Worm (Caenorhabditis elegans): Measurements from ENCODE around the gene R03D7.8.
"Not testable (repeated sequence)": the region's sequence is repeated elsewhere in the genome, so short reads cannot be mapped to it uniquely, and the experiment has no call there.

Gene R03D7.8

DNA sequence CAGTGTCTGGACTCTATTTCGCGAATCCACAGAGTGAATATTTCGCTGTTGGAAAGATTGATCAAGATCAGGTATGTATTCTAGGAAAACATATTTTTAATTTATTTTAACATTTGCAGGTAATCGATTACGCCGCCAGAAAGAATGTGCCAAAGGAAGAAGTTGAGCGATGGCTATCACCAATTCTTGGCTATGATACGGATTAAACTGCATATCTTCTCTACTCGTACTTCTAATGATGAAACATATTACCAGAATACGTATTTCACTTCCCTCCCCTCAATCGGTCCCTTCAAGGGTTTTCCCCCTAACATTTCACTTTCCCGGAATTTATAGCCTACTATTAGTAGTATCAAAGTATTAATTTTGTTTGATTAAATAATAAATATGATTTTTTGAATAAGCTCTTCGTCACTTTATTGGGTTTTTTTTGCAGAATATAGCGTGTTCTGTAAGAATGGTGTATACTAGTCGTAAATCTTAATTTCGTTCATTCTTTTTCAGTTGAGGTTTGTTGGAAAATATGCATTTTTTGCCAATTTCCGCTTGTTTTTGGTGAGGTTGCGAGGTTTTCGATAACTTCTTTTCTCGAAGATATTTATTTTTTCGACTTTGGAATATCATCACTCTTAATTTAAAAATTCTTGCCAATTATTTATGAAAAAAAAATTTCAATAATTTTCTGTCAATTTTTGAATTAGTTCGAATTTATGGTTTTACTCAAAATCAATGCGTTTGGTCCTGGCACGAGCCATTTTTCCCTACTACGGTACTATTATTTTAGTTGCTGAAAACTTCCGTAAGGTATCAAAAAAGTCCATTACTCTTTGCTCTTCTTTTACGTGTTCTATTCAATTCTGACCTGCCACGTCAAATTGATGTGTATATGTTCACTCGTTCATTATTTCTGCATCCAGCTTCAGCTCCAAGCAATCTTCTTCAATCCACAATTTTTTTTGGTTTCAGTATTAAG lies 25.7 kb downstream of the R03D7.8 start:
- TF ChIP-seq ref-1 (GFP tag; conservative IDR thresholded peaks at IDR 0.05) (no peak), tab-1 (GFP tag; IDR thresholded peaks at IDR 0.05) (no peak), med-1 (GFP tag; optimal IDR thresholded peaks at IDR 0.05; ENCODE audit: insufficient read depth) (no peak), ztf-29 (GFP tag; IDR thresholded peaks at IDR 0.05) (no peak), T22C8.4 (GFP tag; IDR thresholded peaks at IDR 0.05) (no peak), ztf-23 (GFP tag; IDR thresholded peaks at IDR 0.05) (no peak), flt-1 (GFP tag; IDR thresholded peaks at IDR 0.05) (no peak), cog-1 (tag; optimal IDR thresholded peaks at IDR 0.05) (no peak), klf-2 (GFP tag; conservative IDR thresholded peaks at IDR 0.05) (no peak)

DNA sequence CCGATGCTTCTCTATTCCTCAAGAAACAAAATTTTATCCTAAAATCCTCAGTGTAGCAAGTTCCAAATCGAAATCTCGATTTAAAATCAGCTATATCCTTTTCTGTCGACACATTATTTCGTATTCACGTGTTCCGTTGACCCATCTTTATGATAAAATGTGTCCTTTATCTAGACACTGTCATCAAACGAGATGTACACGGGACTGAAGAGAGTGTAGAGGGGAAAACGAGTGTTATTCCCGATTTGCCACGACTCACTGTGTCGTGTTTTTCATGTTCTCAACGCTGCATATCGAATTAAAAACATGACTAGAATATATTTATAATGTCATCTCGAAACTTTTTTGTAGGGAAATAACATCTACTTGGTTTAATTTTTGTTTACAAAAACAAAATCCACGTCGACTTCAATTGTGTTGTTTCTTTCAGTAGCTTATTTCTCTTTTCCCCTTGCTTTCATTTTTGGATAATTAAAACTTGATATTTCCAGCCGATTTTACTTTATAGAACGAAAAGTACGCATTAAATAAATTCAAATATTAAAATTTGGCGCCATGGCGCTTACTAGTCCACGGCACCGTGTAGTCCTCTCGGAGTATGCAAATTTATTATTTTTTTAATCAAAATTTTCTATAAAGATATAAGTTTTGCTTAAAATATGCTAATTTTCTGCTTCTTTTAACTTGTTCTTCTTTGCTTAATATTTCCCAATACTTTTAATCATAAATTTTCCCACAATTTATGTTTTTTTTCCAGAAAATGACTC lies 30.7 kb downstream of the R03D7.8 start, which contains the start of gene metr-1:
Gene metr-1, plus strand, starts transcription at position 758 of the 767 bp plus-strand sequence.
- no peak for TF ChIP-seq ztf-23 (GFP tag; IDR thresholded peaks at IDR 0.05)
- no peak for TF ChIP-seq ref-1 (GFP tag; conservative IDR thresholded peaks at IDR 0.05)
- no peak for TF ChIP-seq klf-2 (GFP tag; conservative IDR thresholded peaks at IDR 0.05)
- no peak for TF ChIP-seq med-1 (GFP tag; optimal IDR thresholded peaks at IDR 0.05; ENCODE audit: insufficient read depth)
- no peak for TF ChIP-seq cog-1 (tag; optimal IDR thresholded peaks at IDR 0.05)
- TF ChIP-seq ztf-29 (GFP tag; IDR thresholded peaks at IDR 0.05): no peak
- no peak for TF ChIP-seq tab-1 (GFP tag; IDR thresholded peaks at IDR 0.05)
- TF ChIP-seq flt-1 (GFP tag; IDR thresholded peaks at IDR 0.05): no peak
- no peak for TF ChIP-seq T22C8.4 (GFP tag; IDR thresholded peaks at IDR 0.05)

DNA sequence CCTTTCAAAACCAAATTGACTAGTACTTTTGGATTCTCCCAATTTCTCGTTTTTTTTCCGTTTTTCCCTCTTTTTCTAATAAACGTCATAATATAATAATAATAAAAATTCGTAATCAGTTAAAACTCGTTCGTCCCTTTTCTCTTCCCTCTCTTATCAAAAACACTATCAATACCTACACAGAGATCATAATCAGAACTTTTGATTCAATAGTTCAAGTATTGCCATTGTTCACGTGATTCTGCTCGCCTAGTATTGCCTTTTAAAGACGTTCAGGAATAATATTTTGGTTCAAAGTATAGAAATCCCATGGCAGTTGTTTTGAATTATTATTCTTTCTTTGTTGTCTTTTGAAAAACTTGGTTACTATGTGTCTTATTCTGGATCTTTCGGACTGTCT lies 32.0 kb downstream of the R03D7.8 start:
- TF ChIP-seq ztf-23 (GFP tag; IDR thresholded peaks at IDR 0.05) (no peak), cog-1 (tag; optimal IDR thresholded peaks at IDR 0.05) (no peak), ztf-29 (GFP tag; IDR thresholded peaks at IDR 0.05) (no peak), klf-2 (GFP tag; conservative IDR thresholded peaks at IDR 0.05) (no peak), T22C8.4 (GFP tag; IDR thresholded peaks at IDR 0.05) (no peak), tab-1 (GFP tag; IDR thresholded peaks at IDR 0.05) (no peak), ref-1 (GFP tag; conservative IDR thresholded peaks at IDR 0.05) (no peak), med-1 (GFP tag; optimal IDR thresholded peaks at IDR 0.05; ENCODE audit: insufficient read depth) (no peak), flt-1 (GFP tag; IDR thresholded peaks at IDR 0.05) (no peak)

DNA sequence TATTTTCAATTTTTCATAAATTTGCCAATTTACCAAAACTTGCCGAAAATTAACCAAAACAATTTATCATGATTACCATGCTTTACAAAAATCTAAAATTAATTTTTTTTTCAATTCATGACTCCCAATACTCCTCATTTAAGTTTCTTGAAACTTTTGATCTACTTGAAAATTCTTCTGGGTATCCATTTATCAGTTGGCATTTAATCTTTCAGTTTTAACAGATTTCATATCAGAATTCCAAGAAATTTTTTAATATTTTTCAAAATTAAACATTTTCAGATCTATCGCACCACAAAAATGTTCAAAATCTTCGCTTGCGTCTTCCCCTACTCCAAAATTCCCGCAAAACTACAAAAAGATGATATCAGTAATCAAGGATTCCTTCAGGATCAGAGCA lies 32.7 kb downstream of the R03D7.8 start, which contains the start of gene Y19D2B.2:
Gene Y19D2B.2, plus strand, starts transcription at position 301 of the 400 bp plus-strand sequence.
- TF ChIP-seq ztf-29 (GFP tag; IDR thresholded peaks at IDR 0.05) (no peak), klf-2 (GFP tag; conservative IDR thresholded peaks at IDR 0.05) (no peak), flt-1 (GFP tag; IDR thresholded peaks at IDR 0.05) (no peak), tab-1 (GFP tag; IDR thresholded peaks at IDR 0.05) (no peak)

DNA sequence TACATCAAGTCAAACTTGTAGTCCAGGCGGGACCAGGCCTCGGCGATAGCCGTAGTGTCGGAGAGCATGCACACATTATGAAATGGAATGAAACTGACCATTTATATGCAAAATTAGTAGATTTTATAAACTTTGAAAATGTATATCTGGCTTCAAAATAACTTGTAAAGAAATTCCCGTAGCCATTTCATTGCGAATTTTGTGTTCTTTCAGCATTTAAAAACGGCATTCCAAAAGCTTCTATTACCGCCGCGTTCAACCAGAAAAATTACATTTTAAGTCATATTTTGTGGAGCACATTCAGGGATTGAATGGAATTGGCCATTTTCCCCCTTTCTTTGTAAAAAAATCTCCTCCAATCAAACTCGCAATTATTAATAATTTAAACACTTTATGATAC lies 33.8 kb downstream of the R03D7.8 start, which contains the start of gene Y19D2B.1:
Gene Y19D2B.1, minus strand, starts transcription at position 101 of the 400 bp plus-strand sequence.
- TF ChIP-seq klf-2 (GFP tag; conservative IDR thresholded peaks at IDR 0.05); flt-1 (GFP tag; IDR thresholded peaks at IDR 0.05); tab-1 (GFP tag; IDR thresholded peaks at IDR 0.05): not testable (repeated sequence)

DNA sequence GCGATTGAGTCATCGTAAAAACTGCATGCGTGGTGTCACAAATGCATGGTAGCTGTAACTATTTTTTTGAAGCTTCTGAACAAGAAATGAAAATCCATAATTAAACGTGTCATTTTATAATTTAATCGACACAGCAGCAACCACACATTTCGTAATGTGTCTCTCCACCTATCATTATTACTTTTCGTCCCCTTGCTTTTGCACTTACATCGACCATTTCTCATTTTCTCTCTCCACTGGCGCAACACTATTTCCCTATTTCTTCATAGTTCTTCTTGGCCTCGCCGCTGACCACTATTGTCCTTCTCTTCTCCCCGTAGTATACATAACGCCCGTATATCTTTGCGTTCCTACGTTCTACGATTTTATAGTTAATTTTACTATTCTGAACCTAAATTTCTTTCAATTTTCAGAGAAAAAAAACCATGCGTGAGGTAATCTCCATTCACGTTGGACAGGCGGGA lies 38.4 kb downstream of the R03D7.8 start, which contains the start of gene tba-4:
Gene tba-4, plus strand, starts transcription at position 414 of the 464 bp plus-strand sequence.
- TF ChIP-seq med-1 (GFP tag; optimal IDR thresholded peaks at IDR 0.05; ENCODE audit: insufficient read depth) (no peak), klf-2 (GFP tag; conservative IDR thresholded peaks at IDR 0.05) (no peak), cog-1 (tag; optimal IDR thresholded peaks at IDR 0.05) (no peak), ref-1 (GFP tag; conservative IDR thresholded peaks at IDR 0.05) (no peak), ztf-23 (GFP tag; IDR thresholded peaks at IDR 0.05) (no peak), ztf-29 (GFP tag; IDR thresholded peaks at IDR 0.05) (no peak), tab-1 (GFP tag; IDR thresholded peaks at IDR 0.05) (no peak), flt-1 (GFP tag; IDR thresholded peaks at IDR 0.05) (no peak)

DNA sequence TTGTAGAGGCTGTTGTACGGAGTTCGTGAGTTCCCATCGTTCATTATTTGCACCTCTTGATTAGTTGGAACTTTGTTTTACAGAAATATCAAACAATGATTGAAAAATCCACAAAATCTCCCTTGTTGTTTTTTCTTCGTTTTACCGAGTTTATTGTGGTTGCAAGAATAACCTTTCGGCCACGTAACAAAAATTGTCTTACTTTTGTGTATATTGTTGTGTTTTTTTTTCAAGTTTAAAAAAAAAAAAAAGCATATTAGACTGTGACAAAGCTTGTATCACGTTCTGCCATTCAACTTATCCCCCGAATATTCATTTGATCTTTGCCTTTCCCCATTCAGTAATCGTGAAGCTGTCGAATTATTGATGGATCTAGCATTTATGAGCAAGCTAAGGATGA lies 39.5 kb downstream of the R03D7.8 start, which contains the start of gene F44F4.10:
Gene F44F4.10, minus strand, starts transcription at position 101 of the 400 bp plus-strand sequence.
- no peak for TF ChIP-seq cog-1 (tag; optimal IDR thresholded peaks at IDR 0.05)
- TF ChIP-seq ztf-29 (GFP tag; IDR thresholded peaks at IDR 0.05): no peak
- no peak for TF ChIP-seq tab-1 (GFP tag; IDR thresholded peaks at IDR 0.05)
- no peak for TF ChIP-seq med-1 (GFP tag; optimal IDR thresholded peaks at IDR 0.05; ENCODE audit: insufficient read depth)

DNA sequence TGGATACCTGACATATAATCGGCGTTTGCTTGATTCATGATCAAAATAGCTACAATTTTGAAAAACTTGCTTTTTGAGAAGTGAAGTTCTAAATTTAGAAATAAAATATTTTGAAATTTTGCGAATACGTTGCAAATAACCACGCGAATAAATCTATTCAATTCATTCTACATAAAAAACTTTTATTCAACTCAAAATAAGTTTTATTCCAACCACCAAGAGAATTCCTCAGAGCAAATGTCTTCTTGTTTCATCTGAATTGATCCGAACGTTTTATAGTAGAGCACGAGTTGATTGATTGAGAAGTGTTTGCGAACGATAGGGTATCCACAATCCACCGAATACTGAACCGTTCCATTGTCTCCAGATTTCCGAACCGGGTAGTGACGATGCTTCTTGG lies 41.0 kb downstream of the R03D7.8 start, which contains the start of gene F44F4.9:
Gene F44F4.9, minus strand, starts transcription at position 101 of the 400 bp plus-strand sequence.
- TF ChIP-seq med-1 (GFP tag; optimal IDR thresholded peaks at IDR 0.05; ENCODE audit: insufficient read depth) (no peak), cog-1 (tag; optimal IDR thresholded peaks at IDR 0.05) (no peak), flt-1 (GFP tag; IDR thresholded peaks at IDR 0.05) (no peak), tab-1 (GFP tag; IDR thresholded peaks at IDR 0.05) (no peak), klf-2 (GFP tag; conservative IDR thresholded peaks at IDR 0.05) (no peak), ztf-23 (GFP tag; IDR thresholded peaks at IDR 0.05) (no peak), T22C8.4 (GFP tag; IDR thresholded peaks at IDR 0.05) (no peak), ref-1 (GFP tag; conservative IDR thresholded peaks at IDR 0.05) (no peak), ztf-29 (GFP tag; IDR thresholded peaks at IDR 0.05) (no peak)

DNA sequence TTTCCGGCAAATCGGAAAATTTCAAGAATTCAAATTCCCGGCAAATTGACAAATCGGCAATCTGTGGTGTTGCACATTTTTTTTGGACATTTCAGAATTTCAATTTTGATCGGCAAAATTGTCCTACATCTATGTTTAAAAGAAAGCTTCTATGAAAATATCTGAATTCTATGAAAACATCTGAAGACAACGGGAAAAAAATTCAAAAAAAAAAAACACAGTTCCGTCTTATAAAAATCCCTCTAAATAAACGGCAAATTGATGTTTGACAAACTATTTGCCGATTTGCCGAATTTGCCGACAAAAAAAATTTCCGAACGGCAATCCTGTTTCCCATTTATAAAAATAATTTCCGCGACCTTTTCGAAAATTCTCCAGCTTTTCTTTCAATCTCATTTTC lies 42.3 kb downstream of the R03D7.8 start, which contains the start of gene F44F4.15:
Gene F44F4.15, plus strand, starts transcription at position 301 of the 400 bp plus-strand sequence.
- no peak for TF ChIP-seq cog-1 (tag; optimal IDR thresholded peaks at IDR 0.05)
- TF ChIP-seq T22C8.4 (GFP tag; IDR thresholded peaks at IDR 0.05): no peak
- TF ChIP-seq tab-1 (GFP tag; IDR thresholded peaks at IDR 0.05): no peak
- no peak for TF ChIP-seq ref-1 (GFP tag; conservative IDR thresholded peaks at IDR 0.05)
- no peak for TF ChIP-seq med-1 (GFP tag; optimal IDR thresholded peaks at IDR 0.05; ENCODE audit: insufficient read depth)
- TF ChIP-seq klf-2 (GFP tag; conservative IDR thresholded peaks at IDR 0.05): no peak
- TF ChIP-seq ztf-29 (GFP tag; IDR thresholded peaks at IDR 0.05): no peak
